Worm (Caenorhabditis elegans): Measurements from ENCODE around the gene pbo-6.

- TF ChIP-seq ceh-90 (tag; optimal IDR thresholded peaks at IDR 0.05) (no peak), ztf-11 (tag; optimal IDR thresholded peaks at IDR 0.05) (peak in 1 of 2 experiments; percentile 15), unc-62 (GFP tag; optimal IDR thresholded peaks at IDR 0.05) (no peak), fos-1 (tag; optimal IDR thresholded peaks at IDR 0.05) (peak; percentile 46), unc-130 (tag; optimal IDR thresholded peaks at IDR 0.05) (peak; percentile 88), mdl-1 (tag; optimal IDR thresholded peaks at IDR 0.05) (peak; percentile 93 to 100), lin-15B (tag; optimal IDR thresholded peaks at IDR 0.05) (no peak)
Observed at ce11 chrX:17451410-17451809, 22.6 kb downstream of the pbo-6 start, which contains the start of gene C36E6.2.

All from whole organism, L1 larva.